Fruit fly (Drosophila melanogaster) whole organism, wandering third instar larva: Measurements from ENCODE around the gene CG32706.

Source experiments
- CG32264 ChIP-seq: fragments of 200-800 bp; sonication (Bioruptor generic); optimal IDR thresholded peaks from 2 replicates; lab custom pipeline; 2016; ENCODE audit warnings: missing biosample characterization, missing genetic modification characterization
- HLH106 ChIP-seq: fragments of 200-800 bp; optimal IDR thresholded peaks from 3 replicates; lab custom pipeline; 2019; ENCODE audit warnings: missing biosample characterization, mild to moderate bottlenecking, missing genetic modification characterization, moderate library complexity
- Hnf4 ChIP-seq: fragments of 200-800 bp; sonication (Bioruptor generic); optimal IDR thresholded peaks from 2 replicates; lab custom pipeline; 2016; ENCODE audit warnings: missing biosample characterization, mild to moderate bottlenecking, missing genetic modification characterization
- Mio ChIP-seq: sonication (Bioruptor generic); optimal IDR thresholded peaks from 2 replicates; lab custom pipeline; 2016; ENCODE audit warnings: missing biosample characterization, missing genetic modification characterization
- Myc ChIP-seq: fragments of >200 bp; optimal IDR thresholded peaks from 2 replicates; lab custom pipeline; 2017
- Sp1 ChIP-seq: fragments of 200-800 bp; sonication (Bioruptor generic); optimal IDR thresholded peaks from 3 replicates; lab custom pipeline; 2019; ENCODE audit warnings: missing biosample characterization, mild to moderate bottlenecking, missing genetic modification characterization, moderate library complexity
- Vsx2 ChIP-seq: fragments of 200-300, 225-300 bp; sonication (Bioruptor generic); optimal IDR thresholded peaks from 2 replicates; lab custom pipeline; 2018; ENCODE audit warnings: missing biosample characterization, missing genetic modification characterization; ENCODE audit not compliant: partially characterized antibody
- br ChIP-seq: fragments of 200-800 bp; sonication (Bioruptor generic); optimal IDR thresholded peaks from 2 replicates; lab custom pipeline; 2016; ENCODE audit warnings: missing biosample characterization, missing genetic modification characterization
- dmrt93B ChIP-seq: fragments of 200-800 bp; sonication (Bioruptor generic); optimal IDR thresholded peaks from 2 replicates; lab custom pipeline; 2018; ENCODE audit warnings: missing biosample characterization, mild to moderate bottlenecking, missing genetic modification characterization
- dsf ChIP-seq: sonication (Bioruptor generic); optimal IDR thresholded peaks from 2 replicates; lab custom pipeline; 2016; ENCODE audit warnings: missing biosample characterization, missing genetic modification characterization, borderline replicate concordance
- lola ChIP-seq: fragments of >200 bp; optimal IDR thresholded peaks from 2 replicates; lab custom pipeline; 2017; ENCODE audit warnings: missing biosample characterization, missing genetic modification characterization
- psq ChIP-seq: fragments of 200-800 bp; sonication (Bioruptor generic); optimal IDR thresholded peaks from 3 replicates; lab custom pipeline; 2017; ENCODE audit warnings: missing biosample characterization, mild to moderate bottlenecking, missing genetic modification characterization, moderate library complexity
- tai ChIP-seq: sonication (Bioruptor generic); optimal IDR thresholded peaks from 2 replicates; lab custom pipeline; 2016; ENCODE audit warnings: missing biosample characterization, missing genetic modification characterization

dm6 chrX:9110155-9110909 lies 23.4 kb downstream of the CG32706 start:
- TF ChIP-seq CG32264: no peak
- no peak for TF ChIP-seq psq (GFP tag; lab: Kevin White, UChicago)
- no peak for TF ChIP-seq HLH106 (tag; lab: Kevin White, UChicago)
- no peak for TF ChIP-seq tai
- no peak for TF ChIP-seq dsf (GFP tag; lab: Kevin White, UChicago)
- no peak for TF ChIP-seq Vsx2 (GFP tag; lab: Kevin White, UChicago)
- TF ChIP-seq Hnf4 (GFP tag; lab: Kevin White, UChicago): no peak
- no peak for TF ChIP-seq Mio
- TF ChIP-seq dmrt93B (GFP tag; lab: Kevin White, UChicago): no peak
- no peak for TF ChIP-seq Myc
- TF ChIP-seq br: no peak
- no peak for TF ChIP-seq lola
- TF ChIP-seq Sp1: no peak
